Worm (Caenorhabditis elegans) whole organism, early embryonic: ENCODE results near the gene nhr-212.

Experiments
- F13C5.2 ChIP-seq: sonication (generic microtip); optimal IDR thresholded peaks from 2 replicates; lab custom pipeline; 2017; ENCODE audit warnings: mild to moderate bottlenecking, missing genetic modification characterization, inconsistent platforms, missing compliant biosample characterization
- aly-1 ChIP-seq: sonication (generic microtip); optimal IDR thresholded peaks from 2 replicates; lab custom pipeline; 2016; ENCODE audit warnings: missing genetic modification characterization, missing compliant biosample characterization
- ama-1 ChIP-seq: fragments of 150-350 bp; optimal IDR thresholded peaks from 2 replicates; lab custom pipeline; 2014
- ceh-13 ChIP-seq: fragments of 200-800 bp; sonication (Bioruptor generic); optimal IDR thresholded peaks from 2 replicates; lab custom pipeline; 2018; ENCODE audit warnings: mild to moderate bottlenecking, missing genetic modification characterization, missing compliant biosample characterization
- ets-7 ChIP-seq: sonication (generic microtip); optimal IDR thresholded peaks from 2 replicates; lab custom pipeline; 2016; ENCODE audit warnings: missing genotype, missing genetic modification characterization, missing compliant biosample characterization
- flt-1 ChIP-seq: fragments of 200-800 bp; sonication (Bioruptor generic); IDR thresholded peaks from 2 replicates; pipeline ENCODE4 v1.3.6; 2022; ENCODE audit warnings: missing genetic modification characterization, missing compliant biosample characterization
- hmbx-1 ChIP-seq: sonication (generic microtip); optimal IDR thresholded peaks from 2 replicates; lab custom pipeline; 2016; ENCODE audit warnings: mild to moderate bottlenecking, missing genetic modification characterization, missing compliant biosample characterization
- hmg-4 ChIP-seq: fragments of 200-800 bp; sonication (Bioruptor generic); optimal IDR thresholded peaks from 2 replicates; lab custom pipeline; 2018; ENCODE audit warnings: mild to moderate bottlenecking, missing genetic modification characterization, missing compliant biosample characterization
- hnd-1 ChIP-seq: sonication (generic microtip); optimal IDR thresholded peaks from 2 replicates; lab custom pipeline; 2016; ENCODE audit warnings: missing genetic modification characterization, missing compliant biosample characterization
- pes-1 ChIP-seq: fragments of 200-800 bp; sonication (Bioruptor generic); IDR thresholded peaks from 2 replicates; pipeline ENCODE4 v1.3.6; 2022; ENCODE audit warnings: missing genetic modification reagents, missing genetic modification characterization, missing compliant biosample characterization
- scrt-1 ChIP-seq: fragments of 200-800 bp; sonication (Bioruptor generic); IDR thresholded peaks from 2 replicates; pipeline ENCODE4 v1.3.6; 2022; ENCODE audit warnings: missing genetic modification characterization, missing compliant biosample characterization
- tbx-37 ChIP-seq: fragments of 200-800 bp; sonication (Bioruptor generic); conservative IDR thresholded peaks from 2 replicates; pipeline ENCODE4 v1.3.6; 2022; ENCODE audit warnings: missing genetic modification reagents, missing genetic modification characterization, missing compliant biosample characterization
- tra-4 ChIP-seq: sonication (generic microtip); optimal IDR thresholded peaks from 2 replicates; lab custom pipeline; 2017; ENCODE audit warnings: missing genetic modification characterization, missing compliant biosample characterization

- TF ChIP-seq aly-1 (tag; lab: Kevin White, UChicago), result no peak
- TF ChIP-seq hmg-4 (GFP tag; lab: Kevin White, UChicago), result no peak
- no peak for TF ChIP-seq ceh-13
- TF ChIP-seq flt-1 (GFP tag; lab: Robert Waterston, UW), result no peak
- TF ChIP-seq scrt-1 (GFP tag; lab: Robert Waterston, UW), result no peak
- no peak for TF ChIP-seq hmbx-1 (tag; lab: Kevin White, UChicago)
- TF ChIP-seq ama-1 (lab: Kevin White, UChicago), result no peak
- TF ChIP-seq F13C5.2 (tag; lab: Kevin White, UChicago), result no peak
- no peak for TF ChIP-seq tbx-37 (GFP tag; lab: Robert Waterston, UW)
- no peak for TF ChIP-seq hnd-1 (tag; lab: Kevin White, UChicago)
- TF ChIP-seq tra-4 (tag; lab: Kevin White, UChicago), result no peak
- TF ChIP-seq ets-7 (tag; lab: Kevin White, UChicago), result no peak
- TF ChIP-seq pes-1 (GFP tag; lab: Robert Waterston, UW), result no peak
Observed at ce11 chrV:464800-465199, 19.9 kb upstream of the nhr-212 start, which contains the start of gene nhr-201.
